Worm (Caenorhabditis elegans) whole organism, L4/young adult: ENCODE measurements around the gene vwa-8.

Experiments used
- W03F9.2 ChIP-seq: fragments of 150-350 bp; optimal IDR thresholded peaks from 2 replicates; lab custom pipeline; 2014; ENCODE audit warnings: missing biosample characterization, missing genetic modification characterization
- dao-5 ChIP-seq: sonication (generic microtip); optimal IDR thresholded peaks from 2 replicates; lab custom pipeline; 2016; ENCODE audit warnings: missing genotype, missing genetic modification characterization, moderate library complexity, missing compliant biosample characterization
- him-1 ChIP-seq: sonication (generic microtip); optimal IDR thresholded peaks from 2 replicates; lab custom pipeline; 2016; ENCODE audit warnings: missing genotype, missing genetic modification reagents, missing genetic modification characterization, missing compliant biosample characterization

Gene vwa-8

DNA sequence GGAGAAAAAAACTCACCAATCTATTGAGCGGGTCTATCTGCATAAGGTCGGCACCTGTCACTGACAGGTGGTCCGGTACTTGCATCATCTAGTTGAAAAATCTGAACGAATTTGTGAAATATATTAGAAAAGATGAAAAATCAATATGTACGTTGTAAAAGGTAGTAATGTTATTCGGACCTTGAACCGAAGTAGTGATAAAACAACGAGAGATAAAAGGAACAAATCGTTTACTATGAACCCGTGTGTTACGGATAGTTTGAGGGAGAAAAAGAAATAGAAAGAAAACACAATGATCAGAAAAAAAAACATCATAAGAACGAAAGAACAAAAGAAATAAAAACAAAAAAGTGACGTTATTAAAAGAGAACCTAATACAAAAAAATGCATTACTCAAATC is 4.2 kb upstream of the vwa-8 start, which contains the start of gene mff-1:
Gene mff-1, minus strand, starts transcription at position 101 of the 400 bp plus-strand sequence.
- TF ChIP-seq dao-5 (tag; lab: Kevin White, UChicago): no peak
- TF ChIP-seq W03F9.2 (tag; lab: Kevin White, UChicago): no peak
- no peak for TF ChIP-seq him-1 (tag; lab: Kevin White, UChicago)

ce11 chrX:12989205-12989604 is 2.1 kb upstream of the vwa-8 start, which contains the start of gene F11C1.7:
TSS of gene F11C1.7 (plus strand) at chrX:12989344.
- TF ChIP-seq dao-5 (tag; lab: Kevin White, UChicago) (no peak), him-1 (tag; lab: Kevin White, UChicago) (no peak), W03F9.2 (tag; lab: Kevin White, UChicago) (no peak)

DNA sequence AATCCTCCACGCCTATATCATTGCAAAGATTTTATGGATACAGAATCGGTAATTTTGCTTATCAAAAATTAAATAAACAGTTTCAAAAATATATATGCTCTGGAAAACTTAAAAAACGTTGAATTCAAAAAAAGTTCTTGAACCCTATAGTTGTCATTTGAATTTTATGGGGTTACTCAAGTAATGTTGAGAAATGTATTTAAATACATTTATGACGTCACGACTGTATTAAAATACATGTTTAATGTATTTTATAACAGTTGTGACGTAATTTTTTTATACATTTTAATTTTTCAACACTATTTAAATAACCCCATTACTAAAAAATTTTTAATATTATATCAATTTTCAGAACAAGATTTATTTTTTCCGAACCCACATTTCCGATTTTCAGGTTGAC is 4.9 kb downstream of the vwa-8 start:
- no peak for TF ChIP-seq him-1 (tag; lab: Kevin White, UChicago)
- TF ChIP-seq W03F9.2 (tag; lab: Kevin White, UChicago): no peak
- TF ChIP-seq dao-5 (tag; lab: Kevin White, UChicago): no peak

- no peak for TF ChIP-seq him-1 (tag; lab: Kevin White, UChicago)
- no peak for TF ChIP-seq W03F9.2 (tag; lab: Kevin White, UChicago)
- TF ChIP-seq dao-5 (tag; lab: Kevin White, UChicago): no peak
These were observed 8.3 kb downstream of the vwa-8 start for ce11 chrX:12999567-12999966.

- TF ChIP-seq W03F9.2 (tag; lab: Kevin White, UChicago) (no peak), dao-5 (tag; lab: Kevin White, UChicago) (no peak), him-1 (tag; lab: Kevin White, UChicago) (no peak)
These were observed 9.6 kb downstream of the vwa-8 start for ce11 chrX:13000837-13001236.

DNA sequence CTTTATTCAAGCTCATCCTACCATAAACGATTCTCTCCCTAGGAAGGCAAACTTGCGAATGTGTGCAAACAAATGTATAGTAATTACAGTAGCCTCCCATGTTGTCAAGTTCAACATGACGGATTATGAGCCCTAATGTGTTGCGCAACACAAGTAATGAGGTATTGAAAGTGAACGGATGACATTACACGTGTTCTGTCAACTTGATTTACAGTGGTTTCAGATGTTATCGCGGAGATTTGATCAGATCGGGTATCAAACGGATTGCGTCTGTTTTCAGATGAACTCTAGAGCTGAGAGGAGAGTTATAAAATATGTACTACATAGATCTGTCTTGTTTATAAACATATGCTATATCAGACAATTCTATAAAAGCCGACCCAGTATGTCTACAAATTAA is 11.1 kb downstream of the vwa-8 start:
- TF ChIP-seq W03F9.2 (tag; lab: Kevin White, UChicago): no peak
- TF ChIP-seq dao-5 (tag; lab: Kevin White, UChicago): no peak
- no peak for TF ChIP-seq him-1 (tag; lab: Kevin White, UChicago)

DNA sequence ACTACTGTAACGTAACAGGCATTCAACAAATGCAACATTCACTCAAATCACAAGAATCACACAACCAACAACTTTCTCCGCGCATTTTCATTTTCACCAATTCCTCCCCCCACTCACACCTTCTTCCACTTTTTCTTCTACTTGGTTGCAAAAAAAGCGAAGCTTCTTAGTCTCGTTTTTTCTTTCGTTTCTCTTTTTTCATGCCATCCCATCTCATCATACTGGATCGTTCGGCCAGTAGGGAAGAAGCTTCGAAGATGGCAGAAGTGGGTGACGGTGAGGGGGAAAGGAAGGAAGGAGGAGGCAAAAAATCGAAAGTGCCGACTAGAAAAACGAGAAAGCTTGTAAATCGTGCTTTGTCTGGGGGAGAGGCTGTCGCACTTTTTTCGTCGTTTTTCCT is 11.8 kb downstream of the vwa-8 start:
- TF ChIP-seq dao-5 (tag; lab: Kevin White, UChicago): no peak
- no peak for TF ChIP-seq W03F9.2 (tag; lab: Kevin White, UChicago)
- no peak for TF ChIP-seq him-1 (tag; lab: Kevin White, UChicago)

DNA sequence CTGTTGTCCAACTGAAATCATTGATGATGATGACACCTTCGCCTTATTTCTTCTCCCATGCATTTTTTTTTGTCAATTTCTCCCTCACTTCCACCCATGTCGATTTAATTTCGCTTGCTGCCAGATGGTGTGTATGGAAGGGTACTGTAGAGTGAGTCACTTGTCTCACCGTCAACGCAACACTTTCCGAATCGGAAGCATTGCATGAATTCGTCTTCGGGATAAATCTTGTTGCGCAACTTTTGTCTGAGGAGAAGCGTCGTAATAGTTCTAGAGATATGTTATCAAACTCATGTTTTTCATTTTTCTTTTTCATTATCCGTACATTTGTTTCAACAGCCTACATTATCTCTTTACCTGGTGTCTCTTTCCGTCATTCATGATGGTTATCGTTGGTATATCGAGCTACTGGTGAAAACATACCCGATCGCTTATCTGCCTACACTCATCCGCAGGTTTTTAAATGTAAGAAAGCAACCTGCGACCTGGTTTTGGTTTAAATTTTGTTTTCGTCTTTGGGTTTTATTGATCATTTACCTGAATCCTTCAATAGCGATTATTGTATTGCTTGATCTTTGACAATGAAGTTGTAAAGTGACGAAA is 13.3 kb downstream of the vwa-8 start:
- TF ChIP-seq dao-5 (tag; lab: Kevin White, UChicago) (no peak), W03F9.2 (tag; lab: Kevin White, UChicago) (no peak), him-1 (tag; lab: Kevin White, UChicago) (no peak)

DNA sequence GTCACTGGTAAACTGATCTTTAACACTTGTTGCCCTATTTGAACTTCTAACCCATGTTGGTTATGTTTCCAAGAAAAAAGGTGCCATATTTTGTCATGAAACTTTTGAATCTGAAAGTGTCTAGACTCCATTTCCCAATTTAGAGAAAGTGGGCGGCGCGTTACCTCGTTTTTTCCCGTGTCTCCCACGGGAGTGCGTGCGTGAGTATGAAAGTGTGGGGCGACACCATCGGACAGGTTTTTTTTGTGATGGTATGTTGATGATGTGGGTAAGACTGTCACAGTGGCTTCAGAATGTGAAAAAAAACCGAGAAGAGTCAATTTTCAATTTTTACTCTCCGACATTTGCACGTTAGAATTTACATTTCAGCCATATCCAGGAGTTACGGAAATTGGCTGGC is 14.5 kb downstream of the vwa-8 start:
- TF ChIP-seq him-1 (tag; lab: Kevin White, UChicago) (no peak), dao-5 (tag; lab: Kevin White, UChicago) (no peak), W03F9.2 (tag; lab: Kevin White, UChicago) (no peak)

DNA sequence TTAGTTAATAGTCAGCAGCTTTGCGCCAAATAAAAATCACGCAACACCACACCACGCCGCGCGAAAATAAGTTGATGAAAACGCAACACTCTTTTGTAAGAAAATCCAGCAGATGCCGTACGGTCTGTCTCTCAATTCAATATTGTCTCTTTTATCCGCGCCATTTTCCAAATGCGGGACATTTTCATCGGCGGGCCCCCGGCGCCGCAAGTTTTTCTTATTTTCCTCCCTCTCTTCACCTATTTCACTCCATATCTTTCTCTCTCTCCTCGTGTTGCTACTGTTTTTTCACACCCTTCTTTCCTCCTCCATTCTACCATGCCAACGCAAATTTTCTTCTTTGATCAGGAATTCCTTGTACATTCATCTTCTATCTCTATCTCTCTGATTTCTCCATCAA is 15.1 kb downstream of the vwa-8 start:
- TF ChIP-seq dao-5 (tag; lab: Kevin White, UChicago) (no peak), W03F9.2 (tag; lab: Kevin White, UChicago) (no peak), him-1 (tag; lab: Kevin White, UChicago) (no peak)

DNA sequence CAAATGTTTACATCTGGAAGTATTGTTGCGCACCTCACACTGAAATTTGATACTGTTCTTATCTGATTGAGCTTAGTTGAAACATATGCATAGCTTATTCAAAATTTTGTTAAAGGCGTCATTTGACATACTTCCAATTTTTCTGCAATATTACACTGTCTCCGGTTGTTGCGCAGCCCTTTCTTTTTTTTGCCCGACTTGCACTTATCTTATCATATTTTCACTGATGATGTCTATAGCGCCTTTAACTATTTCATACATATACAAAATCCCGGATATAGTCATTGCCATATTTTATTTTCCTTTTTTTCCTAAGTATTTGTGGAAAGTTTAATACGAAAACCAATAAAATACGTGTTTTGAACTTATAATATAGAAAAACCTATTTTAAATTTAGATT is 15.5 kb downstream of the vwa-8 start:
- TF ChIP-seq him-1 (tag; lab: Kevin White, UChicago): no peak
- TF ChIP-seq W03F9.2 (tag; lab: Kevin White, UChicago): no peak
- no peak for TF ChIP-seq dao-5 (tag; lab: Kevin White, UChicago)

- TF ChIP-seq W03F9.2 (tag; lab: Kevin White, UChicago): no peak
These were observed 16.9 kb downstream of the vwa-8 start, which contains the start of gene nhr-25 for ce11 chrX:13007857-13008813. TSS of gene nhr-25 (plus strand) at chrX:13008493.

DNA sequence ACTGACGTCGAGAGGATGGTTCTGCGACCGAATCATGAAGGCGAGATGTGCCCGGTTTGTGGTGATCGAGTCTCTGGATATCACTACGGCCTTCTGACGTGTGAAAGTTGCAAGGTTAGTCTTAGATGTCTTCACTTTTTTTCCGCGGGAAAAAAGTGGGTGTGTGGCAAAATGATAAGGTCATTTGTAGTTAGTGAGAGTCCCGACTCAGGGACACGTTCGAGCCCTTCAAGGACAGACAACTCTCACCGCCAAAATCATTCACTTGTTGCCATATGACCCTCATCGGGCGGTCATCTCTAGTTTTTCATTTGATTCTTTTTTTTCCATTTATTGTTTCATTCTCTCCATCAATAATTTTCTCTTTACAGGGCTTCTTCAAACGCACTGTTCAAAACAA is 17.6 kb downstream of the vwa-8 start:
- no peak for TF ChIP-seq him-1 (tag; lab: Kevin White, UChicago)
- TF ChIP-seq dao-5 (tag; lab: Kevin White, UChicago): no peak
- TF ChIP-seq W03F9.2 (tag; lab: Kevin White, UChicago): no peak
